Fruit fly (Drosophila melanogaster) whole organism, wandering third instar larva: ENCODE results near the gene Polr2F.

Experiments
- CrebA ChIP-seq: fragments of 200-800 bp; sonication (Bioruptor generic); optimal IDR thresholded peaks from 2 replicates; lab custom pipeline; 2016; ENCODE audit warnings: missing biosample characterization, mild to moderate bottlenecking, missing genetic modification characterization, borderline replicate concordance
- Dfd ChIP-seq: fragments of >200 bp; optimal IDR thresholded peaks from 2 replicates; lab custom pipeline; 2017; ENCODE audit warnings: missing biosample characterization, missing genetic modification characterization
- Dif ChIP-seq: fragments of 200-275, 200-300 bp; sonication (Bioruptor generic); optimal IDR thresholded peaks from 2 replicates; lab custom pipeline; 2018; ENCODE audit warnings: missing biosample characterization, missing genetic modification characterization; ENCODE audit not compliant: partially characterized antibody
- GATAd ChIP-seq: sonication (Bioruptor generic); optimal IDR thresholded peaks from 2 replicates; lab custom pipeline; 2016; ENCODE audit warnings: missing biosample characterization, missing genetic modification characterization
- HLH106 ChIP-seq: fragments of 200-800 bp; optimal IDR thresholded peaks from 3 replicates; lab custom pipeline; 2019; ENCODE audit warnings: missing biosample characterization, mild to moderate bottlenecking, missing genetic modification characterization, moderate library complexity
- Hnf4 ChIP-seq: fragments of 200-800 bp; sonication (Bioruptor generic); optimal IDR thresholded peaks from 2 replicates; lab custom pipeline; 2016; ENCODE audit warnings: missing biosample characterization, mild to moderate bottlenecking, missing genetic modification characterization
- Hr78 ChIP-seq: fragments of >200 bp; optimal IDR thresholded peaks from 2 replicates; lab custom pipeline; 2017; ENCODE audit warnings: missing biosample characterization, missing genetic modification characterization
- Hr83 ChIP-seq: fragments of 200-300 bp; sonication (Bioruptor generic); optimal IDR thresholded peaks from 2 replicates; lab custom pipeline; 2016; ENCODE audit warnings: missing biosample characterization, mild to moderate bottlenecking, missing genetic modification characterization, moderate library complexity; ENCODE audit not compliant: poor library complexity, severe bottlenecking
- Jra ChIP-seq: sonication (Bioruptor generic); optimal IDR thresholded peaks from 2 replicates; lab custom pipeline; 2016; ENCODE audit warnings: missing biosample characterization, missing genetic modification characterization
- Mio ChIP-seq: sonication (Bioruptor generic); optimal IDR thresholded peaks from 2 replicates; lab custom pipeline; 2016; ENCODE audit warnings: missing biosample characterization, missing genetic modification characterization
- N ChIP-seq: fragments of >200 bp; optimal IDR thresholded peaks from 2 replicates; lab custom pipeline; 2018; ENCODE audit warnings: missing biosample characterization, missing external identifiers, missing genetic modification characterization
- OdsH ChIP-seq: fragments of 200-800 bp; sonication (Bioruptor generic); optimal IDR thresholded peaks from 2 replicates; lab custom pipeline; 2016; ENCODE audit warnings: missing biosample characterization, mild to moderate bottlenecking, missing genetic modification characterization
- Rel ChIP-seq, 2 experiments: fragments of 200-800 bp; sonication (Bioruptor generic) in 1 of 2; optimal IDR thresholded peaks; 2 replicates in 1 of 2; 3 replicates in 1 of 2; lab custom pipeline; 2016 to 2019; ENCODE audit warnings: mild to moderate bottlenecking in 2 of 2, missing biosample characterization in 2 of 2, missing genetic modification characterization in 2 of 2, moderate library complexity in 1 of 2
- Sp1 ChIP-seq: fragments of 200-800 bp; sonication (Bioruptor generic); optimal IDR thresholded peaks from 3 replicates; lab custom pipeline; 2019; ENCODE audit warnings: missing biosample characterization, mild to moderate bottlenecking, missing genetic modification characterization, moderate library complexity
- Vsx2 ChIP-seq: fragments of 200-300, 225-300 bp; sonication (Bioruptor generic); optimal IDR thresholded peaks from 2 replicates; lab custom pipeline; 2018; ENCODE audit warnings: missing biosample characterization, missing genetic modification characterization; ENCODE audit not compliant: partially characterized antibody
- br ChIP-seq: fragments of 200-800 bp; sonication (Bioruptor generic); optimal IDR thresholded peaks from 2 replicates; lab custom pipeline; 2016; ENCODE audit warnings: missing biosample characterization, missing genetic modification characterization
- brk ChIP-seq: fragments of 200-800 bp; sonication (Bioruptor generic); optimal IDR thresholded peaks from 2 replicates; lab custom pipeline; 2016; ENCODE audit warnings: missing biosample characterization, mild to moderate bottlenecking, missing genetic modification characterization
- dl ChIP-seq, 2 experiments: fragments of 175-275, 200-275 bp in 1 of 2; fragments of 200-275 bp in 1 of 2; sonication (Bioruptor generic); optimal IDR thresholded peaks; lab custom pipeline; 2018; ENCODE audit warnings: mild to moderate bottlenecking in 2 of 2, missing biosample characterization in 2 of 2, missing genetic modification characterization in 2 of 2, moderate library complexity in 2 of 2; ENCODE audit not compliant: partially characterized antibody in 2 of 2, insufficient read depth in 1 of 2
- dmrt93B ChIP-seq: fragments of 200-800 bp; sonication (Bioruptor generic); optimal IDR thresholded peaks from 2 replicates; lab custom pipeline; 2018; ENCODE audit warnings: missing biosample characterization, mild to moderate bottlenecking, missing genetic modification characterization
- dsf ChIP-seq: sonication (Bioruptor generic); optimal IDR thresholded peaks from 2 replicates; lab custom pipeline; 2016; ENCODE audit warnings: missing biosample characterization, missing genetic modification characterization, borderline replicate concordance
- ey ChIP-seq: fragments of 200-800 bp; sonication (Bioruptor generic); optimal IDR thresholded peaks from 2 replicates; lab custom pipeline; 2016; ENCODE audit warnings: missing biosample characterization, missing genetic modification characterization
- fru ChIP-seq: fragments of 200-800 bp; sonication (Bioruptor generic); optimal IDR thresholded peaks from 3 replicates; lab custom pipeline; 2016; ENCODE audit warnings: missing biosample characterization, mild to moderate bottlenecking, missing genetic modification characterization
- h ChIP-seq: fragments of 200-800 bp; sonication (Bioruptor generic); optimal IDR thresholded peaks from 3 replicates; lab custom pipeline; 2016; ENCODE audit warnings: missing biosample characterization, mild to moderate bottlenecking, missing genetic modification characterization
- jim ChIP-seq: fragments of 175-275, 200-325 bp; sonication (Bioruptor generic); optimal IDR thresholded peaks from 2 replicates; lab custom pipeline; 2016; ENCODE audit warnings: missing biosample characterization, mild to moderate bottlenecking, missing genetic modification characterization
- lola ChIP-seq: fragments of >200 bp; optimal IDR thresholded peaks from 2 replicates; lab custom pipeline; 2017; ENCODE audit warnings: missing biosample characterization, missing genetic modification characterization
- pan ChIP-seq: fragments of >200 bp; optimal IDR thresholded peaks from 2 replicates; lab custom pipeline; 2017
- psq ChIP-seq: fragments of 200-800 bp; sonication (Bioruptor generic); optimal IDR thresholded peaks from 3 replicates; lab custom pipeline; 2017; ENCODE audit warnings: missing biosample characterization, mild to moderate bottlenecking, missing genetic modification characterization, moderate library complexity
- rgr ChIP-seq: fragments of 200-800 bp; sonication (Bioruptor generic); optimal IDR thresholded peaks from 3 replicates; lab custom pipeline; 2016; ENCODE audit warnings: missing biosample characterization, mild to moderate bottlenecking, missing genetic modification characterization
- sage ChIP-seq: fragments of 200-800 bp; sonication (Bioruptor generic); optimal IDR thresholded peaks from 2 replicates; lab custom pipeline; 2016; ENCODE audit warnings: missing biosample characterization, mild to moderate bottlenecking, missing genetic modification characterization
- tai ChIP-seq: sonication (Bioruptor generic); optimal IDR thresholded peaks from 2 replicates; lab custom pipeline; 2016; ENCODE audit warnings: missing biosample characterization, missing genetic modification characterization
- usp ChIP-seq: fragments of >200 bp; optimal IDR thresholded peaks from 2 replicates; lab custom pipeline; 2017; ENCODE audit warnings: missing biosample characterization, missing genetic modification characterization

Polr2F gene

dm6 chr3R:5389034-5389433 is 17.4 kb downstream of the Polr2F start:
- TF ChIP-seq CrebA (GFP tag; lab: Kevin White, UChicago) = no peak
- TF ChIP-seq Jra (GFP tag; lab: Kevin White, UChicago) = no peak
- no peak for TF ChIP-seq br (GFP tag; lab: Kevin White, UChicago)
- TF ChIP-seq psq (GFP tag; lab: Kevin White, UChicago) = no peak

dm6 chr3R:5389435-5389834 is 17.8 kb downstream of the Polr2F start:
- no peak for TF ChIP-seq psq (GFP tag; lab: Kevin White, UChicago)
- TF ChIP-seq N (GFP tag; lab: Kevin White, UChicago) = no peak
- TF ChIP-seq jim (GFP tag; lab: Kevin White, UChicago) = no peak
- TF ChIP-seq Hr83 (GFP tag; lab: Kevin White, UChicago) = no peak
- no peak for TF ChIP-seq dmrt93B (GFP tag; lab: Kevin White, UChicago)
- no peak for TF ChIP-seq Rel (GFP tag; optimal IDR thresholded peaks at IDR 0.05; lab: Kevin White, UChicago)
- TF ChIP-seq Rel (tag; optimal IDR thresholded peaks at IDR 0.05; lab: Kevin White, UChicago) = no peak
- no peak for TF ChIP-seq Jra (GFP tag; lab: Kevin White, UChicago)
- no peak for TF ChIP-seq dsf (GFP tag; lab: Kevin White, UChicago)
- no peak for TF ChIP-seq Vsx2 (GFP tag; lab: Kevin White, UChicago)
- no peak for TF ChIP-seq tai (GFP tag; lab: Kevin White, UChicago)
- TF ChIP-seq br (GFP tag; lab: Kevin White, UChicago) = no peak
- no peak for TF ChIP-seq Hnf4
- no peak for TF ChIP-seq dl (GFP tag; optimal IDR thresholded peaks at IDR 0.05; lab: Kevin White, UChicago; ENCODE audit: insufficient read depth in 1 of 2, partially characterized antibody in 2 of 2)
- no peak for TF ChIP-seq h
- TF ChIP-seq Dfd (GFP tag; lab: Kevin White, UChicago) = no peak
- TF ChIP-seq, all 38 proteins: peak for 0

dm6 chr3R:5390095-5390663 is 18.6 kb downstream of the Polr2F start:
- TF ChIP-seq GATAd (GFP tag; lab: Kevin White, UChicago) (no peak), lola (no peak), rgr (GFP tag; lab: Kevin White, UChicago) (no peak), brk (GFP tag; lab: Kevin White, UChicago) (no peak), Sp1 (GFP tag; lab: Kevin White, UChicago) (no peak), CrebA (GFP tag; lab: Kevin White, UChicago) (no peak)

dm6 chr3R:5392033-5392432 is 20.4 kb downstream of the Polr2F start:
- TF ChIP-seq Vsx2 (GFP tag; lab: Kevin White, UChicago) (peak; percentile 10), dsf (GFP tag; lab: Kevin White, UChicago) (no peak)

- TF ChIP-seq OdsH (GFP tag; lab: Kevin White, UChicago) (no peak), sage (no peak), Dif (GFP tag; lab: Kevin White, UChicago) (peak; percentile 31), Mio (GFP tag; lab: Kevin White, UChicago) (no peak), GATAd (GFP tag; lab: Kevin White, UChicago) (no peak), usp (GFP tag; lab: Kevin White, UChicago) (no peak), h (no peak), dl (GFP tag; optimal IDR thresholded peaks at IDR 0.05; lab: Kevin White, UChicago; ENCODE audit: insufficient read depth in 1 of 2, partially characterized antibody in 2 of 2) (peak in 1 of 2 experiments; percentile 1), Jra (GFP tag; lab: Kevin White, UChicago) (no peak), dmrt93B (GFP tag; lab: Kevin White, UChicago) (no peak), rgr (GFP tag; lab: Kevin White, UChicago) (no peak), Hnf4 (no peak), CrebA (GFP tag; lab: Kevin White, UChicago) (no peak), Vsx2 (GFP tag; lab: Kevin White, UChicago) (peak; percentile 6), Hr78 (GFP tag; lab: Kevin White, UChicago) (no peak), pan (lab: Kevin White, UChicago) (no peak), HLH106 (tag; lab: Kevin White, UChicago) (no peak), fru (GFP tag; lab: Kevin White, UChicago) (no peak), jim (GFP tag; lab: Kevin White, UChicago) (no peak), ey (GFP tag; lab: Kevin White, UChicago) (no peak), Rel (GFP tag; optimal IDR thresholded peaks at IDR 0.05; lab: Kevin White, UChicago) (no peak), Rel (tag; optimal IDR thresholded peaks at IDR 0.05; lab: Kevin White, UChicago) (peak; percentile 14)
These were observed 21.0 kb downstream of the Polr2F start, which contains the start of gene kkv for dm6 chr3R:5392621-5393020. Gene kkv, minus strand, starts transcription at chr3R:5392866.
